Worm (Caenorhabditis elegans) whole organism, mixed stage, embryonic: ENCODE results near the gene F11E6.10.
A peak's percentile ranks its signal among the peaks of the same experiment; 100 is the strongest.

Experiments used
- M03D4.4 ChIP-seq: sonication (generic microtip); optimal IDR thresholded peaks from 2 replicates; lab custom pipeline; 2017; ENCODE audit warnings: mild to moderate bottlenecking, missing genetic modification characterization, missing compliant biosample characterization
- bed-3 ChIP-seq: fragments of 200-800 bp; sonication (Bioruptor generic); optimal IDR thresholded peaks from 3 replicates; lab custom pipeline; 2018; ENCODE audit warnings: mild to moderate bottlenecking, missing genetic modification characterization, moderate library complexity, missing compliant biosample characterization
- blmp-1 ChIP-seq: fragments of 150-350 bp; optimal IDR thresholded peaks from 2 replicates; lab custom pipeline; 2014; ENCODE audit warnings: missing biosample characterization, missing genetic modification characterization
- ceh-39 ChIP-seq: fragments of 150-350 bp; optimal IDR thresholded peaks from 2 replicates; lab custom pipeline; 2014; ENCODE audit warnings: missing biosample characterization, missing genetic modification characterization
- ceh-43 ChIP-seq: fragments of 200-800 bp; sonication (Bioruptor generic); optimal IDR thresholded peaks from 2 replicates; lab custom pipeline; 2018; ENCODE audit warnings: mild to moderate bottlenecking, missing genetic modification characterization, moderate library complexity, missing compliant biosample characterization
- ceh-83 ChIP-seq: fragments of 200-800 bp; sonication (Bioruptor generic); optimal IDR thresholded peaks from 2 replicates; lab custom pipeline; 2018; ENCODE audit warnings: mild to moderate bottlenecking, missing genetic modification characterization, missing compliant biosample characterization
- ces-1 ChIP-seq: fragments of 150-350 bp; optimal IDR thresholded peaks from 2 replicates; lab custom pipeline; 2014; ENCODE audit warnings: missing biosample characterization, missing genetic modification reagents, missing genetic modification characterization
- cnd-1 ChIP-seq: fragments of 200-800 bp; sonication (Bioruptor generic); optimal IDR thresholded peaks from 2 replicates; lab custom pipeline; 2018; ENCODE audit warnings: mild to moderate bottlenecking, missing genetic modification characterization, missing compliant biosample characterization
- drap-1 ChIP-seq: fragments of 200-800 bp; sonication (Bioruptor generic); optimal IDR thresholded peaks from 3 replicates; lab custom pipeline; 2018; ENCODE audit warnings: mild to moderate bottlenecking, missing genetic modification characterization, missing compliant biosample characterization
- elt-1 ChIP-seq: sonication (generic microtip); optimal IDR thresholded peaks from 2 replicates; lab custom pipeline; 2017; ENCODE audit warnings: missing genetic modification characterization, mild to moderate bottlenecking, missing compliant biosample characterization, antibody characterized with exemption, moderate library complexity, borderline replicate concordance; ENCODE audit not compliant: insufficient read depth
- flh-1 ChIP-seq: fragments of 200-800 bp; sonication (Bioruptor generic); optimal IDR thresholded peaks from 2 replicates; lab custom pipeline; 2018; ENCODE audit warnings: mild to moderate bottlenecking, missing genetic modification characterization, moderate library complexity, missing compliant biosample characterization
- hlh-1 ChIP-seq: fragments of 150-350 bp; optimal IDR thresholded peaks from 2 replicates; lab custom pipeline; 2014; ENCODE audit warnings: missing biosample characterization, missing genetic modification reagents, missing genetic modification characterization
- lin-13 ChIP-seq: fragments of 150-350 bp; optimal IDR thresholded peaks from 2 replicates; lab custom pipeline; 2014; ENCODE audit warnings: missing biosample characterization, missing genetic modification characterization
- lin-32 ChIP-seq: fragments of 200-800 bp; sonication (Bioruptor generic); optimal IDR thresholded peaks from 2 replicates; lab custom pipeline; 2018; ENCODE audit warnings: mild to moderate bottlenecking, missing genetic modification characterization, missing compliant biosample characterization
- lsy-2 ChIP-seq: fragments of 150-350 bp; optimal IDR thresholded peaks from 2 replicates; lab custom pipeline; 2014; ENCODE audit warnings: missing biosample characterization, missing genetic modification characterization
- mab-5 ChIP-seq: fragments of 150-350 bp; optimal IDR thresholded peaks from 2 replicates; lab custom pipeline; 2014; ENCODE audit warnings: missing biosample characterization, missing genetic modification characterization
- mep-1 ChIP-seq: fragments of 150-350 bp; optimal IDR thresholded peaks from 2 replicates; lab custom pipeline; 2017; ENCODE audit warnings: missing biosample characterization, missing genetic modification reagents, missing genetic modification characterization, inconsistent platforms
- mls-2 ChIP-seq: sonication (generic microtip); optimal IDR thresholded peaks from 2 replicates; lab custom pipeline; 2016; ENCODE audit warnings: mild to moderate bottlenecking, missing genetic modification characterization, moderate library complexity, missing compliant biosample characterization
- nhr-12 ChIP-seq: fragments of 150-350 bp; optimal IDR thresholded peaks from 2 replicates; lab custom pipeline; 2014; ENCODE audit warnings: missing biosample characterization, missing genetic modification characterization
- nhr-2 ChIP-seq: fragments of 150-350 bp; optimal IDR thresholded peaks from 2 replicates; lab custom pipeline; 2014; ENCODE audit warnings: missing biosample characterization, missing genetic modification characterization
- nhr-28 ChIP-seq: fragments of 150-350 bp; optimal IDR thresholded peaks from 2 replicates; lab custom pipeline; 2014; ENCODE audit warnings: missing biosample characterization, missing genetic modification characterization
- nhr-76 ChIP-seq: sonication (generic microtip); optimal IDR thresholded peaks from 2 replicates; lab custom pipeline; 2017; ENCODE audit warnings: missing biosample characterization, missing genetic modification characterization
- pha-4 ChIP-seq: fragments of 150-350 bp; optimal IDR thresholded peaks from 2 replicates; lab custom pipeline; 2018; ENCODE audit warnings: missing biosample characterization, missing genetic modification reagents, missing genetic modification characterization
- sem-2 ChIP-seq: fragments of 200-800 bp; sonication (Bioruptor generic); optimal IDR thresholded peaks from 2 replicates; lab custom pipeline; 2018; ENCODE audit warnings: mild to moderate bottlenecking, missing genetic modification characterization, missing compliant biosample characterization
- snpc-4 ChIP-seq: fragments of 150-350 bp; optimal IDR thresholded peaks from 2 replicates; lab custom pipeline; 2014; ENCODE audit warnings: missing biosample characterization, missing genetic modification characterization
- tbx-8 ChIP-seq: fragments of 200-800 bp; sonication (Bioruptor generic); optimal IDR thresholded peaks from 2 replicates; lab custom pipeline; 2018; ENCODE audit warnings: mild to moderate bottlenecking, missing genetic modification characterization, moderate library complexity, missing compliant biosample characterization
- unc-120 ChIP-seq: sonication (generic microtip); optimal IDR thresholded peaks from 2 replicates; lab custom pipeline; 2017; ENCODE audit warnings: missing genetic modification characterization, missing compliant biosample characterization; ENCODE audit not compliant: poor library complexity, severe bottlenecking
- unc-39 ChIP-seq: fragments of 150-350 bp; optimal IDR thresholded peaks from 2 replicates; lab custom pipeline; 2014; ENCODE audit warnings: missing biosample characterization, missing genetic modification characterization
- zip-8 ChIP-seq: fragments of 150-350 bp; optimal IDR thresholded peaks from 2 replicates; lab custom pipeline; 2014; ENCODE audit warnings: missing biosample characterization, missing genetic modification characterization
- ztf-11 ChIP-seq: fragments of 150-350 bp; optimal IDR thresholded peaks from 2 replicates; lab custom pipeline; 2014; ENCODE audit warnings: missing biosample characterization, missing genetic modification characterization

Gene F11E6.10

DNA sequence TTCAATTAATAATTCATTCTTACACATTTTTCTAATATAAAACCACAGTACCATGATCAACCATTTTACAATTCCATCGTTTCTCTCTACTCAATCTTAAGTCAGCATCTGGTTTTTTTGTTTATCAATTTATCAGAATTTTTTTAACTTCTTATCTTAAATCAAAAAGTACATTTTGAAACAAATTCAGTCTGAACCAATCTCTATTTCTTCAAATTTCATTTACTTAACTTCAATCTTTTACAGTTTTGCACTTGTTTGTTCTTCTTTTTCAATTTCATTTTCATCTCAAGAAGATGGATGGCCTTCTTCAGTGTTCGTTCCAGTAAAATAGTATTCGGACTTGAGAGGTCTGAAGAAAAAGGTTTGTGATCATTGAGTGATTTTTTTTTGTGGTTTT is 10.1 kb upstream of the F11E6.10 start, which contains the start of gene gba-3:
gba-3 (plus strand) TSS at position 301 of the 400 bp plus-strand sequence.
- TF ChIP-seq sem-2 (no peak), mep-1 (tag; lab: Kevin White, UChicago) (no peak), lin-13 (tag; lab: Kevin White, UChicago) (no peak), ztf-11 (tag; lab: Kevin White, UChicago) (no peak), mab-5 (tag; lab: Kevin White, UChicago) (no peak)

ce11 chrIV:17471870-17472459 is 9.0 kb upstream of the F11E6.10 start, which contains the start of gene epic-1:
TSS of gene epic-1 (minus strand) at chrIV:17471920.
- TF ChIP-seq tbx-8 (GFP tag; lab: Kevin White, UChicago) = no peak
- peak; percentile 12 for TF ChIP-seq zip-8 (tag; lab: Kevin White, UChicago)

DNA sequence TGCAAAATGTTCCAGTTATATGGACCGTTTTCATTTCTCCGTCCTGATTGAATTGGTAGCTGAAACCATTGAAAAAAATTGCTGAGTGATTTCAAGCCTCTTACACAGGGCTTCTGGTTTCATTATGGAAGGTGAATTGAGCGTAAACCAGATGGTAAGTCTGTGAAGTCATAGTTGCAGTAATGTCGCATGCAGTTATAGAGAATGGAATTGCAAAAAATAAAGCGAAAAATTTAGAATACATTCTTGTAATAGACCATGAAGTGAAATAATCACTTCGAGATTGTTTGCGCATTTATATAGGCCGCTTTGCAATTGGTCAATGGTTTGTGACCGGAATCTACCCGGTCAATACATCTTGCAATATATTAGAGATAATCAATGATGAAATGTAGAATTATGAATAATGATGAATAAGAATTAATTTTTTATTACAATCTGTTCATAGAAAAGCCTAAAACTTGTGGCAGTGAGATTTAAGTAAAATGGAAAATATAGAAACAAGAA is 7.2 kb upstream of the F11E6.10 start, which contains the start of gene F11E6.4:
F11E6.4 (minus strand) TSS at position 259 of the 507 bp plus-strand sequence.
- TF ChIP-seq bed-3 (GFP tag; lab: Kevin White, UChicago) = no peak
- TF ChIP-seq mls-2 (tag; lab: Kevin White, UChicago) = no peak
- TF ChIP-seq nhr-2 (tag; lab: Kevin White, UChicago) = no peak
- no peak for TF ChIP-seq hlh-1 (tag; lab: Kevin White, UChicago)
- no peak for TF ChIP-seq drap-1
- TF ChIP-seq snpc-4 (tag; lab: Kevin White, UChicago) = no peak
- TF ChIP-seq pha-4 = no peak
- TF ChIP-seq mab-5 (tag; lab: Kevin White, UChicago) = no peak
- TF ChIP-seq cnd-1 (tag; lab: Kevin White, UChicago) = no peak
- no peak for TF ChIP-seq zip-8 (tag; lab: Kevin White, UChicago)
- TF ChIP-seq ces-1 (GFP tag; lab: Kevin White, UChicago) = no peak
- no peak for TF ChIP-seq ceh-39
- TF ChIP-seq nhr-28 = no peak

ce11 chrIV:17467825-17468224 is 4.9 kb upstream of the F11E6.10 start:
- no peak for TF ChIP-seq nhr-12 (tag; lab: Kevin White, UChicago)
- no peak for TF ChIP-seq M03D4.4 (tag; lab: Kevin White, UChicago)
- no peak for TF ChIP-seq blmp-1
- TF ChIP-seq ceh-83 (GFP tag; lab: Kevin White, UChicago) = no peak
- no peak for TF ChIP-seq mab-5 (tag; lab: Kevin White, UChicago)
- peak; percentile 74 for TF ChIP-seq ces-1 (GFP tag; lab: Kevin White, UChicago)
- TF ChIP-seq elt-1 (tag; lab: Kevin White, UChicago) = no peak
- TF ChIP-seq pha-4 = no peak
- no peak for TF ChIP-seq lin-13 (tag; lab: Kevin White, UChicago)
- TF ChIP-seq ceh-39 = no peak
- peak; percentile 18 for TF ChIP-seq unc-120 (tag; lab: Kevin White, UChicago)

DNA sequence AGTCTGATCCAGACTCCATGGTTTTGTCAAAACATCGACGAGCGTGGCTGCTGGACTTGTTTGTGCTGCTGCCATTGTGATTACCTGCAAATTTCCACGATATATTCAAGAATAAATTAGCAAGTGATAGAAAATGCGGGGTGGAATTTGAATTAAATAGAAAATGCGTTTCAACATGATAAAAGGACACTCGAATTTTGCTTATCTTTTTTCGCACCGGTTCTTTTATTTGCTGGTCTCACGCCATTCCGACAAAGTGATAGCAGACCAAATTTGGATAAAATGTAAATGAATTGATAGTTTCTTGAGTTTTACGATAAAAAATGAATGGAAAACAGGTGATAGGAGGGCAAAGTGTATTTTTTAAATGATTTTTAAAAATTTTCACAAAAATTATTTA is 4.4 kb upstream of the F11E6.10 start, which contains the start of gene elo-2:
elo-2 (minus strand) TSS at position 84 of the 400 bp plus-strand sequence.
- TF ChIP-seq pha-4 = no peak
- no peak for TF ChIP-seq elt-1 (tag; lab: Kevin White, UChicago)
- TF ChIP-seq bed-3 (GFP tag; lab: Kevin White, UChicago) = no peak
- TF ChIP-seq cnd-1 (tag; lab: Kevin White, UChicago) = no peak
- no peak for TF ChIP-seq flh-1
- no peak for TF ChIP-seq hlh-1 (tag; lab: Kevin White, UChicago)
- TF ChIP-seq drap-1 = no peak
- no peak for TF ChIP-seq ceh-83 (GFP tag; lab: Kevin White, UChicago)
- no peak for TF ChIP-seq ceh-43 (GFP tag; lab: Kevin White, UChicago)
- no peak for TF ChIP-seq blmp-1
- no peak for TF ChIP-seq lin-32 (GFP tag; lab: Kevin White, UChicago)

DNA sequence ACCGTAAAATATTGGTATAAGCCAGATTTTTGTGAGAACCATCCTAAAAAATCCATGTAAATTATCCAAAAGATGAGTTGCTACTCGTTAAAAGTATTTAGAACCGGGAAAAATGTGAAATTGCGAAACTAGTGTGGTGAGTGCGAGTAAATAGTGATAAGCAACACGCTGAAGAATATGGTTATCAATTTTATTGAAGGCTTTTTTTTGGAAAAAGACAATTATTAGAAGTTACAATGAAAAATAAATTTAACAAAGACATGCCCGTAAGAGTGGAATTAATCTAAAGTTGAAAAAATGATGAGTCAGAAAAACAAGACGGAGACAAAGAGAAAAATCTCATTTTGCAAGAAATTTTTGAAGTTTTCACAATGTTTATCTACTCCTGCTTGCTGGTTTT is 2.9 kb upstream of the F11E6.10 start, which contains the start of gene F11E6.6:
F11E6.6 (minus strand) TSS at position 101 of the 400 bp plus-strand sequence.
- TF ChIP-seq pha-4 (no peak), hlh-1 (tag; lab: Kevin White, UChicago) (no peak), lin-13 (tag; lab: Kevin White, UChicago) (no peak), ceh-39 (no peak), flh-1 (no peak), M03D4.4 (tag; lab: Kevin White, UChicago) (no peak), bed-3 (GFP tag; lab: Kevin White, UChicago) (no peak), ceh-43 (GFP tag; lab: Kevin White, UChicago) (no peak), unc-39 (no peak), nhr-76 (tag; lab: Kevin White, UChicago) (no peak), lsy-2 (no peak), nhr-28 (no peak)
